Worm (Caenorhabditis elegans): ENCODE measurements around the gene F47G9.6.
A peak's percentile ranks its signal among the peaks of the same experiment; 100 is the strongest.

Gene F47G9.6

ce11 chrV:11308346-11308745, 20.9 kb upstream of the F47G9.6 start, which contains the start of gene snf-11:
Gene snf-11 (minus strand): TSS chrV:11308446.
- TF ChIP-seq ceh-91 (GFP tag; IDR thresholded peaks at IDR 0.05): no peak
- no peak for TF ChIP-seq egrh-3 (GFP tag; IDR thresholded peaks at IDR 0.05)
- TF ChIP-seq lsy-27 (tag; optimal IDR thresholded peaks at IDR 0.05; ENCODE audit: borderline replicate concordance, insufficient read depth): no peak
- no peak for TF ChIP-seq atf-7 (tag; optimal IDR thresholded peaks at IDR 0.05)
- TF ChIP-seq snpc-4 (GFP tag; optimal IDR thresholded peaks at IDR 0.05): no peak
- no peak for TF ChIP-seq snpc-4 (tag; optimal IDR thresholded peaks at IDR 0.05)
- no peak for TF ChIP-seq ztf-6 (GFP tag; IDR thresholded peaks at IDR 0.05)
- no peak for TF ChIP-seq rpc-1 (optimal IDR thresholded peaks at IDR 0.05)
- TF ChIP-seq rpc-1 (tag; optimal IDR thresholded peaks at IDR 0.05): no peak
- no peak for TF ChIP-seq nhr-179 (tag; optimal IDR thresholded peaks at IDR 0.05)
- TF ChIP-seq him-1 (tag; optimal IDR thresholded peaks at IDR 0.05): no peak
- no peak for TF ChIP-seq lsl-1 (GFP tag; optimal IDR thresholded peaks at IDR 0.05)
- TF ChIP-seq nhr-80 (tag; optimal IDR thresholded peaks at IDR 0.05): no peak
- TF ChIP-seq ekl-4 (GFP tag; IDR thresholded peaks at IDR 0.05): no peak
- no peak for TF ChIP-seq dpl-1 (GFP tag; optimal IDR thresholded peaks at IDR 0.05)
- no peak for TF ChIP-seq egl-18 (GFP tag; IDR thresholded peaks at IDR 0.05)

ce11 chrV:11308915-11309314, 20.3 kb upstream of the F47G9.6 start:
- TF ChIP-seq F10E7.11 (tag; optimal IDR thresholded peaks at IDR 0.05) (no peak), K12H6.12 (tag; optimal IDR thresholded peaks at IDR 0.05) (peak; percentile 17), snpc-3.4 (tag; optimal IDR thresholded peaks at IDR 0.05) (no peak), somi-1 (GFP tag; optimal IDR thresholded peaks at IDR 0.05) (peak; percentile 15), B0336.3 (GFP tag; IDR thresholded peaks at IDR 0.05) (no peak)

DNA sequence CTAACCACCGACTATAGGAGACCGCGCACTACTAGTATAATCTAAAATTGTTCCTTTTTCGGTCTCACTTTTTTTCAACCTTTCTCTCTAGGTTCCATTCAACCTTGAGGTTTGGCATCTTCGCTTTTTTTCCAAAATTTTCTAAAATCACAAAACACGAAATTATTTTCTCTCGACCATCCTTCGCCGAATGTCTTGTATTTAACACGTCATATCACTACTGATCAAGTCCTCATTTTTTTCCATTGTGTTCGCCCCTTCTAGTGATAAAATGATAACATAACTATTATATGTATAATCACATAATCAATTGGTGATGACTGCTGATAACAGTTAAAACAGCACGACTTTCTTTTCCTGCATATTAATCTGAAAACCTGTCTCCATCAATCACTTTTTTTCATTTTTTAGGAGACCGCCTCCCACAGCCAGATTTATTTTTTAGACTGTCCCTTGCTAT, 18.2 kb upstream of the F47G9.6 start, which contains the start of gene T03F7.7:
Gene T03F7.7, plus strand, starts transcription at position 410 of the 460 bp plus-strand sequence.
- TF ChIP-seq him-1 (tag; optimal IDR thresholded peaks at IDR 0.05): no peak
- peak; percentile 92 for TF ChIP-seq nhr-80 (tag; optimal IDR thresholded peaks at IDR 0.05)

ce11 chrV:11312904-11313303, 16.3 kb upstream of the F47G9.6 start:
- TF ChIP-seq snpc-4 (GFP tag; optimal IDR thresholded peaks at IDR 0.05) (no peak), snpc-4 (tag; optimal IDR thresholded peaks at IDR 0.05) (no peak), bed-2 (GFP tag; IDR thresholded peaks at IDR 0.05) (no peak), attf-6 (GFP tag; IDR thresholded peaks at IDR 0.05) (no peak), bed-1 (GFP tag; IDR thresholded peaks at IDR 0.05) (no peak), ztf-25 (GFP tag; IDR thresholded peaks at IDR 0.05) (no peak), F57A8.1 (GFP tag; optimal IDR thresholded peaks at IDR 0.05) (no peak), rcor-1 (GFP tag; IDR thresholded peaks at IDR 0.05) (no peak), nfya-2 (GFP tag; IDR thresholded peaks at IDR 0.05) (no peak), Y56A3A.18 (GFP tag; IDR thresholded peaks at IDR 0.05) (no peak), lin-26 (GFP tag; IDR thresholded peaks at IDR 0.05) (no peak), K12H6.12 (tag; optimal IDR thresholded peaks at IDR 0.05) (no peak), lin-35 (GFP tag; optimal IDR thresholded peaks at IDR 0.05) (no peak), nhr-90 (tag; optimal IDR thresholded peaks at IDR 0.05) (no peak), cebp-2 (GFP tag; IDR thresholded peaks at IDR 0.05) (no peak), athp-1 (tag; optimal IDR thresholded peaks at IDR 0.05) (no peak), ceh-91 (GFP tag; IDR thresholded peaks at IDR 0.05) (no peak), dpl-1 (GFP tag; optimal IDR thresholded peaks at IDR 0.05) (no peak), B0035.1 (tag; optimal IDR thresholded peaks at IDR 0.05) (no peak)

Measured in whole organism, young adult.